Fruit fly (Drosophila melanogaster) whole organism, embryonic: Measurements from ENCODE around the gene CG12096.

Experiments used
- B-H1 ChIP-seq: fragments of 200-800 bp; sonication (Bioruptor generic); IDR thresholded peaks from 3 replicates; pipeline ENCODE4 v1.3.6; 2022; ENCODE audit warnings: missing biosample characterization, missing genetic modification characterization
- Blimp-1 ChIP-seq: fragments of 200-800 bp; sonication (Bioruptor generic); optimal IDR thresholded peaks from 3 replicates; lab custom pipeline; 2018; ENCODE audit warnings: missing biosample characterization, missing genetic modification characterization, mild to moderate bottlenecking, moderate library complexity, missing genetic modification reagents
- CG10267 ChIP-seq: fragments of 200-800 bp; sonication (Bioruptor generic); optimal IDR thresholded peaks from 2 replicates; lab custom pipeline; 2018; ENCODE audit warnings: missing biosample characterization, mild to moderate bottlenecking, missing genetic modification characterization, moderate library complexity
- CG11093 ChIP-seq: fragments of 200-800 bp; sonication (Bioruptor generic); IDR thresholded peaks from 3 replicates; pipeline ENCODE4 v1.3.6; 2022; ENCODE audit warnings: missing biosample characterization, missing genetic modification characterization
- CG1602 ChIP-seq: fragments of 200-800 bp; sonication (Bioruptor generic); optimal IDR thresholded peaks from 3 replicates; lab custom pipeline; 2016; ENCODE audit warnings: missing biosample characterization, missing genetic modification characterization
- CG16779 ChIP-seq: fragments of 200-800 bp; sonication (Bioruptor generic); IDR thresholded peaks from 2 replicates; pipeline ENCODE4 v1.3.6; 2022; ENCODE audit warnings: missing biosample characterization, missing genetic modification characterization
- CG17359 ChIP-seq: fragments of 200-800 bp; sonication (Bioruptor generic); optimal IDR thresholded peaks from 3 replicates; lab custom pipeline; 2018; ENCODE audit warnings: missing biosample characterization, mild to moderate bottlenecking, missing genetic modification characterization, moderate library complexity
- CG17361 ChIP-seq: fragments of 200-800 bp; sonication (Bioruptor generic); IDR thresholded peaks from 3 replicates; pipeline ENCODE4 v1.3.6; 2022; ENCODE audit warnings: missing biosample characterization, missing genetic modification characterization
- CG17829 ChIP-seq: fragments of 200-800 bp; optimal IDR thresholded peaks from 2 replicates; lab custom pipeline; 2019; ENCODE audit warnings: missing biosample characterization, mild to moderate bottlenecking, missing genetic modification characterization, moderate library complexity
- CG17912 ChIP-seq: fragments of 200-800 bp; sonication (Bioruptor generic); optimal IDR thresholded peaks from 2 replicates; lab custom pipeline; 2018; ENCODE audit warnings: missing biosample characterization, mild to moderate bottlenecking, missing genetic modification characterization
- CG2889 ChIP-seq: fragments of 200-800 bp; sonication (Bioruptor generic); IDR thresholded peaks from 3 replicates; pipeline ENCODE4 v1.3.6; 2022; ENCODE audit warnings: missing biosample characterization, missing genetic modification characterization
- CG32532 ChIP-seq: fragments of 200-800 bp; sonication (Bioruptor generic); IDR thresholded peaks from 2 replicates; pipeline ENCODE4 v1.3.6; 2022; ENCODE audit warnings: missing biosample characterization, missing genetic modification characterization
- CG4404 ChIP-seq: fragments of 200-800 bp; sonication (Bioruptor generic); IDR thresholded peaks from 2 replicates; pipeline ENCODE4 v1.3.6; 2022; ENCODE audit warnings: missing biosample characterization, missing genetic modification characterization
- CG4424 ChIP-seq: fragments of 200-800 bp; sonication (Bioruptor generic); optimal IDR thresholded peaks from 3 replicates; lab custom pipeline; 2016; ENCODE audit warnings: missing biosample characterization, missing genetic modification characterization
- CG5180 ChIP-seq: fragments of 200-800 bp; sonication (Bioruptor generic); optimal IDR thresholded peaks from 3 replicates; lab custom pipeline; 2017; ENCODE audit warnings: missing biosample characterization, missing genetic modification characterization, mild to moderate bottlenecking, moderate library complexity, missing genetic modification reagents
- CG6854 ChIP-seq: fragments of 200-800 bp; sonication (Bioruptor generic); optimal IDR thresholded peaks from 3 replicates; lab custom pipeline; 2017; ENCODE audit warnings: missing biosample characterization, mild to moderate bottlenecking, missing genetic modification characterization
- CG7372 ChIP-seq: fragments of 200-800 bp; sonication (Bioruptor generic); IDR thresholded peaks from 2 replicates; pipeline ENCODE4 v1.3.6; 2022; ENCODE audit warnings: missing biosample characterization, missing genetic modification characterization
- CG8388 ChIP-seq: fragments of 200-800 bp; sonication (Bioruptor generic); optimal IDR thresholded peaks from 2 replicates; lab custom pipeline; 2019; ENCODE audit warnings: missing biosample characterization, mild to moderate bottlenecking, missing genetic modification characterization, moderate library complexity
- CG8765 ChIP-seq: fragments of 200-800 bp; sonication (Bioruptor generic); IDR thresholded peaks from 2 replicates; pipeline ENCODE4 v1.3.6; 2022; ENCODE audit warnings: missing biosample characterization, missing genetic modification characterization
- CTCF ChIP-seq: fragments of 200-800 bp; sonication (Bioruptor generic); optimal IDR thresholded peaks from 2 replicates; lab custom pipeline; 2017; ENCODE audit warnings: missing biosample characterization, mild to moderate bottlenecking, missing genetic modification characterization, moderate library complexity
- Dip3 ChIP-seq: fragments of 200-800 bp; sonication (Bioruptor generic); optimal IDR thresholded peaks from 3 replicates; lab custom pipeline; 2016; ENCODE audit warnings: missing biosample characterization, missing genetic modification characterization
- Drgx ChIP-seq: fragments of 200-800 bp; sonication (Bioruptor generic); IDR thresholded peaks from 2 replicates; pipeline ENCODE4 v1.3.6; 2022; ENCODE audit warnings: missing biosample characterization, missing genetic modification characterization
- Ets97D ChIP-seq: fragments of 200-800 bp; sonication (Bioruptor generic); optimal IDR thresholded peaks from 3 replicates; lab custom pipeline; 2016; ENCODE audit warnings: missing biosample characterization, missing genetic modification characterization
- Gug ChIP-seq: fragments of 200-800 bp; sonication (Bioruptor generic); IDR thresholded peaks from 4 replicates; pipeline ENCODE4 v1.3.6; 2022; ENCODE audit warnings: missing biosample characterization, missing genetic modification characterization
- H2.0 ChIP-seq: fragments of 200-800 bp; sonication (Bioruptor generic); IDR thresholded peaks from 2 replicates; pipeline ENCODE4 v1.3.6; 2022; ENCODE audit warnings: missing biosample characterization, missing genetic modification characterization
- Hr51 ChIP-seq, 2 experiments: fragments of 200-800 bp; sonication (Bioruptor generic); optimal IDR thresholded peaks; 2 replicates in 1 of 2; 3 replicates in 1 of 2; lab custom pipeline; 2016 to 2018; ENCODE audit warnings: missing biosample characterization in 2 of 2, missing genetic modification characterization in 2 of 2, mild to moderate bottlenecking in 1 of 2, moderate library complexity in 1 of 2
- Hr78 ChIP-seq, 2 experiments: fragments of 200-800 bp in 1 of 2; fragments of >200 bp in 1 of 2; sonication (Bioruptor generic) in 1 of 2; optimal IDR thresholded peaks; 2 replicates each; lab custom pipeline; 2017 to 2019; ENCODE audit warnings: missing biosample characterization in 2 of 2, missing genetic modification characterization in 2 of 2, mild to moderate bottlenecking in 1 of 2, moderate library complexity in 1 of 2
- NK7.1 ChIP-seq: fragments of 200-800 bp; sonication (Bioruptor generic); optimal IDR thresholded peaks from 3 replicates; lab custom pipeline; 2016; ENCODE audit warnings: missing biosample characterization, missing genetic modification characterization
- Oli ChIP-seq: fragments of 200-800 bp; sonication (Bioruptor generic); optimal IDR thresholded peaks from 2 replicates; lab custom pipeline; 2018; ENCODE audit warnings: missing biosample characterization, mild to moderate bottlenecking, missing genetic modification characterization, moderate library complexity
- Ptx1 ChIP-seq: fragments of 200-800 bp; sonication (Bioruptor generic); IDR thresholded peaks from 2 replicates; pipeline ENCODE4 v1.3.6; 2022; ENCODE audit warnings: missing biosample characterization, missing genetic modification characterization
- Sox102F ChIP-seq: fragments of 200-800 bp; sonication (Bioruptor generic); optimal IDR thresholded peaks from 2 replicates; lab custom pipeline; 2018; ENCODE audit warnings: missing biosample characterization, mild to moderate bottlenecking, missing genetic modification characterization, moderate library complexity
- Xrp1 ChIP-seq: fragments of 200-800 bp; sonication (Bioruptor generic); IDR thresholded peaks from 2 replicates; pipeline ENCODE4 v1.3.6; 2022; ENCODE audit warnings: missing biosample characterization, missing genetic modification characterization
- aop ChIP-seq: fragments of 200-800 bp; sonication (Bioruptor generic); IDR thresholded peaks from 2 replicates; pipeline ENCODE4 v1.3.6; 2022; ENCODE audit warnings: missing biosample characterization, missing genetic modification characterization
- ap ChIP-seq: fragments of 200-800 bp; sonication (Bioruptor generic); IDR thresholded peaks from 2 replicates; pipeline ENCODE4 v1.3.6; 2022; ENCODE audit warnings: missing biosample characterization, missing genetic modification characterization
- ase ChIP-seq: fragments of 200-800 bp; sonication (Bioruptor generic); IDR thresholded peaks from 3 replicates; pipeline ENCODE4 v1.3.6; 2022; ENCODE audit warnings: missing biosample characterization, missing genetic modification characterization
- bab2 ChIP-seq: fragments of 200-800 bp; sonication (Bioruptor generic); optimal IDR thresholded peaks from 2 replicates; lab custom pipeline; 2016; ENCODE audit warnings: missing biosample characterization, missing genetic modification characterization
- bcd ChIP-seq: fragments of 200-800 bp; sonication (Bioruptor generic); optimal IDR thresholded peaks from 2 replicates; lab custom pipeline; 2017; ENCODE audit warnings: missing biosample characterization, mild to moderate bottlenecking, missing genetic modification characterization
- ems ChIP-seq: fragments of 200-800 bp; sonication (Bioruptor generic); optimal IDR thresholded peaks from 3 replicates; lab custom pipeline; 2016; ENCODE audit warnings: missing biosample characterization, missing genetic modification characterization
- pan ChIP-seq, 4 experiments: fragments of >200 bp in 3 of 4; fragments of 200-800 bp in 1 of 4; sonication (Bioruptor generic) in 1 of 4; optimal IDR thresholded peaks in 3 of 4; IDR thresholded peaks in 1 of 4; 2 replicates each; pipeline versions ENCODE4 v1.3.6 to Lab custom; 2017 to 2022; ENCODE audit warnings: missing biosample characterization in 2 of 4, missing genetic modification characterization in 2 of 4, mixed read lengths in 1 of 4
- pnt ChIP-seq: fragments of 200-800 bp; sonication (Bioruptor generic); optimal IDR thresholded peaks from 3 replicates; lab custom pipeline; 2016; ENCODE audit warnings: missing biosample characterization, missing genetic modification characterization
- prd ChIP-seq, 3 experiments: fragments of >200 bp in 2 of 3; fragments of 200-800 bp in 1 of 3; sonication (Bioruptor generic) in 1 of 3; optimal IDR thresholded peaks in 2 of 3; IDR thresholded peaks in 1 of 3; 2 replicates in 2 of 3; 3 replicates in 1 of 3; pipeline versions ENCODE4 v1.3.6 to Lab custom; 2017 to 2022; ENCODE audit warnings: missing biosample characterization in 1 of 3, missing genetic modification characterization in 1 of 3
- pros ChIP-seq: fragments of 200-800 bp; sonication (Bioruptor generic); optimal IDR thresholded peaks from 3 replicates; lab custom pipeline; 2019; ENCODE audit warnings: missing biosample characterization, mild to moderate bottlenecking, missing genetic modification characterization, moderate library complexity
- pzg ChIP-seq: fragments of 200-800 bp; sonication (Bioruptor generic); optimal IDR thresholded peaks from 3 replicates; lab custom pipeline; 2018; ENCODE audit warnings: missing biosample characterization, mild to moderate bottlenecking, missing genetic modification characterization, moderate library complexity
- sisA ChIP-seq: fragments of 200-800 bp; sonication (Bioruptor generic); IDR thresholded peaks from 2 replicates; pipeline ENCODE4 v1.3.6; 2022; ENCODE audit warnings: missing biosample characterization, missing genetic modification characterization
- sna ChIP-seq: fragments of 200-800 bp; sonication (Bioruptor generic); IDR thresholded peaks from 2 replicates; pipeline ENCODE4 v1.3.6; 2022; ENCODE audit warnings: missing biosample characterization, missing genetic modification characterization; ENCODE audit not compliant: partially characterized antibody
- so ChIP-seq: fragments of 200-800 bp; sonication (Bioruptor generic); IDR thresholded peaks from 3 replicates; pipeline ENCODE4 v1.3.6; 2022; ENCODE audit warnings: missing biosample characterization, missing genetic modification characterization
- ssp ChIP-seq: fragments of 200-800 bp; sonication (Bioruptor generic); IDR thresholded peaks from 2 replicates; pipeline ENCODE4 v1.3.6; 2022; ENCODE audit warnings: missing biosample characterization, missing genetic modification characterization
- unpg ChIP-seq: fragments of 200-800 bp; sonication (Bioruptor generic); optimal IDR thresholded peaks from 3 replicates; lab custom pipeline; 2018; ENCODE audit warnings: missing biosample characterization, mild to moderate bottlenecking, missing genetic modification characterization, moderate library complexity

The CG12096 gene

dm6 chrX:13136939-13137697 lies 22.3 kb upstream of the CG12096 start (continued):
- TF ChIP-seq bcd (GFP tag; lab: Kevin White, UChicago) (peak; percentile 43), CG17359 (tag; lab: Kevin White, UChicago) (peak; percentile 58), CG4404 (GFP tag; lab: Robert Waterston, UW) (0 out of 2 replicates have a peak, but pooled peaks have one; percentile 8), CG10267 (tag; lab: Kevin White, UChicago) (peak; percentile 18), pzg (GFP tag; lab: Kevin White, UChicago) (no peak), Dip3 (no peak), ase (peak; percentile 71; the same call in 2 of the 3 replicates), ap (GFP tag; lab: Robert Waterston, UW) (peak; percentile 58), CTCF (GFP tag; lab: Kevin White, UChicago) (peak; percentile 16), CG16779 (GFP tag; lab: Robert Waterston, UW) (no peak), pnt (GFP tag; lab: Kevin White, UChicago) (peak; percentile 17), CG8388 (GFP tag; lab: Kevin White, UChicago) (peak; percentile 10), prd (optimal IDR thresholded peaks at IDR 0.05; lab: Kevin White, UChicago) (no peak), prd (GFP tag; IDR thresholded peaks at IDR 0.05; lab: Robert Waterston, UW) (peak; percentile 70), CG8765 (no peak), CG17912 (no peak), Ptx1 (GFP tag; lab: Robert Waterston, UW) (peak; percentile 74), Hr51 (GFP tag; optimal IDR thresholded peaks at IDR 0.05; lab: Kevin White, UChicago) (peak in 1 of 2 experiments; percentile 60), Oli (peak; percentile 45), CG32532 (GFP tag; lab: Robert Waterston, UW) (no peak; the same call in 1 of the 2 replicates), pan (optimal IDR thresholded peaks at IDR 0.05; lab: Kevin White, UChicago) (no peak), pan (GFP tag; optimal IDR thresholded peaks at IDR 0.05 in 1 of 2, IDR thresholded peaks at IDR 0.05 in 1 of 2) (peak in 1 of 2 experiments; percentile 81), Drgx (GFP tag; lab: Robert Waterston, UW) (peak; percentile 64), B-H1 (GFP tag; lab: Robert Waterston, UW) (peak; percentile 67), CG4424 (GFP tag; lab: Kevin White, UChicago) (peak; percentile 14), Sox102F (peak; percentile 54), H2.0 (GFP tag; lab: Robert Waterston, UW) (peak; percentile 45), unpg (GFP tag; lab: Kevin White, UChicago) (peak; percentile 47), so (peak; percentile 67; the same call in 1 of the 3 replicates), CG2889 (GFP tag; lab: Robert Waterston, UW) (no peak), CG7372 (0 out of 2 replicates have a peak, but pooled peaks have one; percentile 11), Xrp1 (GFP tag; lab: Robert Waterston, UW) (peak; percentile 73), ems (GFP tag; lab: Kevin White, UChicago) (peak; percentile 34), aop (GFP tag; lab: Robert Waterston, UW) (peak; percentile 77), CG1602 (GFP tag; lab: Kevin White, UChicago) (no peak), sna (no peak), NK7.1 (no peak), CG11093 (GFP tag; lab: Robert Waterston, UW) (peak; percentile 54; the same call in 1 of the 3 replicates), sisA (peak; percentile 79), Ets97D (GFP tag; lab: Kevin White, UChicago) (no peak), bab2 (GFP tag; lab: Kevin White, UChicago) (peak; percentile 44), CG5180 (peak; percentile 57), ssp (GFP tag; lab: Robert Waterston, UW) (peak; percentile 69), CG6854 (GFP tag; lab: Kevin White, UChicago) (no peak), Blimp-1 (GFP tag; lab: Kevin White, UChicago) (peak; percentile 98), Gug (peak; percentile 39; the same call in 1 of the 4 replicates), Hr78 (GFP tag; optimal IDR thresholded peaks at IDR 0.05; lab: Kevin White, UChicago) (peak in 1 of 2 experiments; percentile 62), pros (GFP tag; lab: Kevin White, UChicago) (peak; percentile 39), CG17829 (tag; lab: Kevin White, UChicago) (peak; percentile 39), CG17361 (GFP tag; lab: Robert Waterston, UW) (peak; percentile 42; the same call in 2 of the 3 replicates)
